Worm (Caenorhabditis elegans): ENCODE measurements around the gene srsx-17.

The srsx-17 gene

DNA sequence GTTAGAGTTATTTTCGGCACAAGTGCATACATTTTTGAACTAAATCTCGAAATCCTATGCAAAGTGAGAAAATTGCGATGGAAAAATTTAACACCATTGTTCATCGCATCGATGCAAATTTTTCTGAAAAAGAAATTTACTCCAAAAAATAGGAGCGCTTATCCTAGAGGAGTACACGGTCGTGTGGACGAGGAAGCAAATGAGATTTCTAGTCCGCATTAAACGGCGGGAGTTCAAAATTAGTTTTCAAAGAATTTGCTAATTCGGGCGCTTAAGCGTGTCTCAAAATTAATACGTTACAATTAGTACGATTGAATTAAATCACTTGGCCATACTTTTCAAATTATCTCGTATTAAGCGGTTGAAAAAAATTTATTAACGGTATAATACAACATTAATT is 9.7 kb upstream of the srsx-17 start, which contains the start of gene lrpr-1 (continued):
- TF ChIP-seq hrde-1 (tag; optimal IDR thresholded peaks at IDR 0.05; ENCODE audit: borderline replicate concordance), result peak; percentile 60
- TF ChIP-seq nhr-27 (tag; optimal IDR thresholded peaks at IDR 0.05), result no peak
- peak; percentile 78 for TF ChIP-seq K11D2.4 (GFP tag; IDR thresholded peaks at IDR 0.05)
- TF ChIP-seq F57C9.4 (tag; optimal IDR thresholded peaks at IDR 0.05), result peak; percentile 14
- peak; percentile 48 to 90 for TF ChIP-seq rec-8 (tag; optimal IDR thresholded peaks at IDR 0.05)
- TF ChIP-seq C06A6.2 (GFP tag; conservative IDR thresholded peaks at IDR 0.05), result 0 out of 2 replicates have a peak, but pooled peaks have one; percentile 42
- no peak for TF ChIP-seq Y79H2A.3 (GFP tag; conservative IDR thresholded peaks at IDR 0.05)
- no peak for TF ChIP-seq ztf-26 (tag; optimal IDR thresholded peaks at IDR 0.05)
- TF ChIP-seq ztf-28 (GFP tag; IDR thresholded peaks at IDR 0.05), result no peak
- no peak for TF ChIP-seq hlh-26 (GFP tag; conservative IDR thresholded peaks at IDR 0.05)
- TF ChIP-seq F52B5.7 (tag; optimal IDR thresholded peaks at IDR 0.05), result no peak
- no peak for TF ChIP-seq hlh-12 (tag; optimal IDR thresholded peaks at IDR 0.05)
- 0 out of 2 replicates have a peak, but pooled peaks have one; percentile 35 for TF ChIP-seq hsf-1 (GFP tag; IDR thresholded peaks at IDR 0.05)
- TF ChIP-seq bed-2 (GFP tag; IDR thresholded peaks at IDR 0.05), result peak; percentile 88
- no peak for TF ChIP-seq ztf-3 (GFP tag; optimal IDR thresholded peaks at IDR 0.05)
- no peak for TF ChIP-seq akir-1 (GFP tag; optimal IDR thresholded peaks at IDR 0.05)
- no peak for TF ChIP-seq F37B4.10 (GFP tag; IDR thresholded peaks at IDR 0.05)
- TF ChIP-seq ztf-6 (GFP tag; IDR thresholded peaks at IDR 0.05), result no peak
- TF ChIP-seq ceh-58 (GFP tag; IDR thresholded peaks at IDR 0.05), result no peak
- TF ChIP-seq tbp1 (GFP tag; optimal IDR thresholded peaks at IDR 0.05), result no peak
- no peak for TF ChIP-seq zfh-2 (GFP tag; conservative IDR thresholded peaks at IDR 0.05)
- TF ChIP-seq snpc-1.3 (tag; optimal IDR thresholded peaks at IDR 0.05; ENCODE audit: insufficient read depth), result no peak
- peak; percentile 51 for TF ChIP-seq mel-28 (tag; optimal IDR thresholded peaks at IDR 0.05; ENCODE audit: borderline replicate concordance)
- no peak for TF ChIP-seq D2030.7 (GFP tag; IDR thresholded peaks at IDR 0.05)
- no peak for TF ChIP-seq ztf-25 (GFP tag; IDR thresholded peaks at IDR 0.05)
- no peak for TF ChIP-seq attf-5 (GFP tag; optimal IDR thresholded peaks at IDR 0.05)
- no peak for TF ChIP-seq B0019.2 (GFP tag; conservative IDR thresholded peaks at IDR 0.05)
- TF ChIP-seq sea-2 (GFP tag; IDR thresholded peaks at IDR 0.05), result 0 out of 2 replicates have a peak, but pooled peaks have one; percentile 34
- TF ChIP-seq B0035.1 (tag; optimal IDR thresholded peaks at IDR 0.05), result peak; percentile 12
- TF ChIP-seq Y56A3A.18 (GFP tag; IDR thresholded peaks at IDR 0.05), result no peak
- peak; percentile 48 for TF ChIP-seq F22D6.2 (tag; optimal IDR thresholded peaks at IDR 0.05)
- TF ChIP-seq nhr-120 (GFP tag; IDR thresholded peaks at IDR 0.05), result no peak
- no peak for TF ChIP-seq nfya-2 (GFP tag; IDR thresholded peaks at IDR 0.05)
- TF ChIP-seq ztf-22 (GFP tag; optimal IDR thresholded peaks at IDR 0.05), result no peak
- peak; percentile 74 for TF ChIP-seq madf-8 (GFP tag; conservative IDR thresholded peaks at IDR 0.05)
- TF ChIP-seq unc-130 (GFP tag; optimal IDR thresholded peaks at IDR 0.05), result peak; percentile 95
- peak; percentile 89 for TF ChIP-seq ceh-27 (GFP tag; optimal IDR thresholded peaks at IDR 0.05)
- TF ChIP-seq nfya-1 (tag; optimal IDR thresholded peaks at IDR 0.05; ENCODE audit: borderline replicate concordance, insufficient read depth), result no peak
- TF ChIP-seq tlf-1 (GFP tag; optimal IDR thresholded peaks at IDR 0.05), result no peak
- TF ChIP-seq K12H6.12 (tag; optimal IDR thresholded peaks at IDR 0.05), result peak; percentile 80
- no peak for TF ChIP-seq nhr-179 (tag; optimal IDR thresholded peaks at IDR 0.05)
- peak; percentile 62 for TF ChIP-seq him-1 (tag; optimal IDR thresholded peaks at IDR 0.05)
- TF ChIP-seq nhr-90 (tag; optimal IDR thresholded peaks at IDR 0.05), result no peak
- TF ChIP-seq dox-1 (GFP tag; IDR thresholded peaks at IDR 0.05), result no peak
- TF ChIP-seq ama-1 (optimal IDR thresholded peaks at IDR 0.05), result no peak
- TF ChIP-seq ama-1 (GFP tag; optimal IDR thresholded peaks at IDR 0.05), result no peak
- no peak for TF ChIP-seq die-1 (tag; optimal IDR thresholded peaks at IDR 0.05)
- TF ChIP-seq bed-1 (GFP tag; IDR thresholded peaks at IDR 0.05), result no peak
- no peak for TF ChIP-seq cebp-1 (GFP tag; IDR thresholded peaks at IDR 0.05)
- no peak for TF ChIP-seq cebp-1 (tag; optimal IDR thresholded peaks at IDR 0.05)

Data from whole organism, young adult.